Fruit fly (Drosophila melanogaster): ENCODE measurements around the gene CG31624.

The CG31624 gene

DNA sequence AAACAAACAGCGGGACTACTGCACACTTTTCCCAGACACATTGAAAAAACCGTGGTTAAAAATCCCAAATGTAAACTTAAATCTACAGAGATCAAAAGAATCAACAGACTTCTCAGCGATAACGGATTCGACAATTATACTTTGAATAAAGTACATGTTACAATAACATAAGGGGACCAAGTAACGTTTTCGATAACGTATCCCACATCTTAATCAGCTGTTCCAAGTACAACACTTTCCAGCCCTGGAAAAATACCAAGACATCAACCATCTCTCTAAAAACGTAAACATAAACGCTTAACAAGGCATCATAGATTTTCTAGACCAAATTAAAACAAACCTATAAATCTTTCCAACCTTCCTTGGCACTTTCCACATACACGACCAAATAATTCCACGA, 46.3 kb downstream of the CG31624 start (continued):
- TF ChIP-seq Ets97D (GFP tag; optimal IDR thresholded peaks at IDR 0.05), result peak; percentile 27
- TF ChIP-seq crp (GFP tag; optimal IDR thresholded peaks at IDR 0.05), result peak; percentile 43 to 95
- TF ChIP-seq CG17361 (GFP tag; IDR thresholded peaks at IDR 0.05), result no peak
- TF ChIP-seq CG14050 (GFP tag; IDR thresholded peaks at IDR 0.05), result no peak
- no peak for TF ChIP-seq Med (GFP tag)
- TF ChIP-seq Atf3 (GFP tag; optimal IDR thresholded peaks at IDR 0.05), result no peak
- no peak for TF ChIP-seq Doc3 (GFP tag; IDR thresholded peaks at IDR 0.05; ENCODE audit: partially characterized antibody)
- TF ChIP-seq CG17612 (GFP tag; IDR thresholded peaks at IDR 0.05), result no peak
- TF ChIP-seq CG32532 (GFP tag; IDR thresholded peaks at IDR 0.05), result no peak
- TF ChIP-seq HmgZ (tag; optimal IDR thresholded peaks at IDR 0.05), result peak; percentile 45
- TF ChIP-seq CG8359 (GFP tag; optimal IDR thresholded peaks at IDR 0.05; ENCODE audit: borderline replicate concordance), result no peak
- TF ChIP-seq hbn (GFP tag; IDR thresholded peaks at IDR 0.05; ENCODE audit: partially characterized antibody), result peak; percentile 18; the same call in 1 of the 2 replicates
- no peak for TF ChIP-seq trh (GFP tag; optimal IDR thresholded peaks at IDR 0.05)
- no peak for TF ChIP-seq vnd (GFP tag; IDR thresholded peaks at IDR 0.05; ENCODE audit: partially characterized antibody)
- TF ChIP-seq unc-4 (GFP tag; IDR thresholded peaks at IDR 0.05; ENCODE audit: partially characterized antibody), result peak; percentile 49
- no peak for TF ChIP-seq Kr (GFP tag; optimal IDR thresholded peaks at IDR 0.05)
- peak; percentile 52 for TF ChIP-seq Dref (GFP tag; IDR thresholded peaks at IDR 0.05)
- peak; percentile 99 for TF ChIP-seq CG9437 (GFP tag; optimal IDR thresholded peaks at IDR 0.05)
- no peak for TF ChIP-seq eve (GFP tag; optimal IDR thresholded peaks at IDR 0.05)
- no peak for TF ChIP-seq HHEX (GFP tag; optimal IDR thresholded peaks at IDR 0.05)
- TF ChIP-seq Rfx (GFP tag; IDR thresholded peaks at IDR 0.05), result no peak
- peak; percentile 23 for TF ChIP-seq CG10267 (tag; optimal IDR thresholded peaks at IDR 0.05)
- peak; percentile 96 for TF ChIP-seq CG10431 (GFP tag; optimal IDR thresholded peaks at IDR 0.05)
- TF ChIP-seq CG11504 (tag; optimal IDR thresholded peaks at IDR 0.05), result no peak
- no peak for TF ChIP-seq oc (tag; optimal IDR thresholded peaks at IDR 0.05)
- no peak for TF ChIP-seq Max (GFP tag; optimal IDR thresholded peaks at IDR 0.05)
- TF ChIP-seq CG2129 (GFP tag; IDR thresholded peaks at IDR 0.05; ENCODE audit: partially characterized antibody), result no peak
- TF ChIP-seq Bdp1 (GFP tag; optimal IDR thresholded peaks at IDR 0.05), result no peak

dm6 chr2L:21149053-21149452, 51.1 kb downstream of the CG31624 start:
- TF ChIP-seq CG5245 (GFP tag; optimal IDR thresholded peaks at IDR 0.05), result no peak
- TF ChIP-seq CG11723 (GFP tag; optimal IDR thresholded peaks at IDR 0.05), result no peak
- no peak for TF ChIP-seq BtbVII (GFP tag; optimal IDR thresholded peaks at IDR 0.05)
- no peak for TF ChIP-seq D (optimal IDR thresholded peaks at IDR 0.05)
- no peak for TF ChIP-seq D (GFP tag; optimal IDR thresholded peaks at IDR 0.05)
- no peak for TF ChIP-seq CG12219 (GFP tag; optimal IDR thresholded peaks at IDR 0.05)
- peak; percentile 26 for TF ChIP-seq tio (GFP tag; optimal IDR thresholded peaks at IDR 0.05)
- TF ChIP-seq CG17359 (tag; optimal IDR thresholded peaks at IDR 0.05), result peak; percentile 67
- no peak; the same call in 1 of the 2 replicates for TF ChIP-seq sna (GFP tag; IDR thresholded peaks at IDR 0.05; ENCODE audit: partially characterized antibody)
- TF ChIP-seq slp2 (GFP tag; optimal IDR thresholded peaks at IDR 0.05), result no peak
- TF ChIP-seq zf30C (GFP tag; optimal IDR thresholded peaks at IDR 0.05), result no peak
- peak; percentile 75 for TF ChIP-seq Dll (GFP tag; IDR thresholded peaks at IDR 0.05; ENCODE audit: partially characterized antibody)
- peak; percentile 59; the same call in 1 of the 2 replicates for TF ChIP-seq CG31441 (GFP tag; IDR thresholded peaks at IDR 0.05)
- TF ChIP-seq CG16863 (GFP tag; optimal IDR thresholded peaks at IDR 0.05), result no peak
- no peak for TF ChIP-seq jing (GFP tag; optimal IDR thresholded peaks at IDR 0.05)
- TF ChIP-seq CG1647 (GFP tag; optimal IDR thresholded peaks at IDR 0.05), result no peak
- TF ChIP-seq fd64A (GFP tag; optimal IDR thresholded peaks at IDR 0.05), result no peak
- no peak for TF ChIP-seq Kr (GFP tag; optimal IDR thresholded peaks at IDR 0.05)
- no peak for TF ChIP-seq seq (GFP tag; IDR thresholded peaks at IDR 0.05)
- no peak for TF ChIP-seq CG17612 (GFP tag; IDR thresholded peaks at IDR 0.05)
- peak; percentile 20 for TF ChIP-seq ATbp (GFP tag; optimal IDR thresholded peaks at IDR 0.05)
- peak; percentile 19 for TF ChIP-seq CG12769 (tag; optimal IDR thresholded peaks at IDR 0.05)
- TF ChIP-seq CG6272 (GFP tag; IDR thresholded peaks at IDR 0.05), result no peak
- peak; percentile 71 for TF ChIP-seq vvl (GFP tag; IDR thresholded peaks at IDR 0.05)
- no peak for TF ChIP-seq CG8765 (GFP tag; IDR thresholded peaks at IDR 0.05)
